Worm (Caenorhabditis elegans) whole organism, L3 larva: ENCODE results near the gene fbxb-55.

Experiments
- R02D3.7 ChIP-seq: fragments of 150-350 bp; optimal IDR thresholded peaks from 2 replicates; lab custom pipeline; 2014; ENCODE audit warnings: missing biosample characterization, missing genetic modification characterization
- aly-2 ChIP-seq: fragments of 150-350 bp; optimal IDR thresholded peaks from 2 replicates; lab custom pipeline; 2014; ENCODE audit warnings: missing biosample characterization, missing genetic modification characterization
- ama-1 ChIP-seq: fragments of 150-350 bp; optimal IDR thresholded peaks from 2 replicates; lab custom pipeline; 2018
- ceh-16 ChIP-seq: sonication (generic microtip); optimal IDR thresholded peaks from 2 replicates; lab custom pipeline; 2017; ENCODE audit warnings: missing biosample characterization, missing genetic modification characterization
- ceh-28 ChIP-seq: fragments of 150-350 bp; optimal IDR thresholded peaks from 2 replicates; lab custom pipeline; 2014; ENCODE audit warnings: missing biosample characterization, missing genetic modification reagents, missing genetic modification characterization
- ceh-82 ChIP-seq: fragments of 150-350 bp; optimal IDR thresholded peaks from 2 replicates; lab custom pipeline; 2014; ENCODE audit warnings: missing biosample characterization, missing genetic modification characterization
- ceh-9 ChIP-seq: sonication (generic microtip); optimal IDR thresholded peaks from 2 replicates; lab custom pipeline; 2018; ENCODE audit warnings: missing biosample characterization, missing genetic modification characterization
- daf-12 ChIP-seq: fragments of 150-350 bp; optimal IDR thresholded peaks from 2 replicates; lab custom pipeline; 2014; ENCODE audit warnings: missing biosample characterization, missing genetic modification reagents, missing genetic modification characterization
- egl-5 ChIP-seq: fragments of 150-350 bp; optimal IDR thresholded peaks from 2 replicates; lab custom pipeline; 2017; ENCODE audit warnings: missing biosample characterization, missing genetic modification reagents, missing genetic modification characterization, inconsistent platforms
- elt-1 ChIP-seq: fragments of 150-350 bp; optimal IDR thresholded peaks from 2 replicates; lab custom pipeline; 2014; ENCODE audit warnings: missing biosample characterization, missing genetic modification characterization
- elt-2 ChIP-seq: sonication (generic microtip); optimal IDR thresholded peaks from 2 replicates; lab custom pipeline; 2016; ENCODE audit warnings: missing genetic modification reagents, mild to moderate bottlenecking, missing genetic modification characterization, missing compliant biosample characterization
- eor-1 ChIP-seq, 2 experiments: fragments of 150-350 bp; optimal IDR thresholded peaks; 2 replicates each; lab custom pipeline; 2014 to 2018; ENCODE audit warnings: missing biosample characterization in 2 of 2, missing genetic modification characterization in 2 of 2
- fkh-10 ChIP-seq: sonication (generic microtip); optimal IDR thresholded peaks from 2 replicates; lab custom pipeline; 2017; ENCODE audit warnings: missing biosample characterization, missing genetic modification reagents, missing genetic modification characterization
- fkh-2 ChIP-seq: fragments of 150-350 bp; optimal IDR thresholded peaks from 2 replicates; lab custom pipeline; 2014; ENCODE audit warnings: missing biosample characterization, missing genetic modification reagents, missing genetic modification characterization
- fos-1 ChIP-seq: fragments of 150-350 bp; optimal IDR thresholded peaks from 2 replicates; lab custom pipeline; 2014; ENCODE audit warnings: missing biosample characterization, missing genetic modification characterization
- hmg-11 ChIP-seq: sonication (generic microtip); optimal IDR thresholded peaks from 2 replicates; lab custom pipeline; 2016; ENCODE audit warnings: missing genetic modification characterization, missing compliant biosample characterization
- jun-1 ChIP-seq: fragments of 150-350 bp; optimal IDR thresholded peaks from 2 replicates; lab custom pipeline; 2014; ENCODE audit warnings: missing biosample characterization, missing genetic modification reagents, missing genetic modification characterization
- lin-15B ChIP-seq: fragments of 150-350 bp; optimal IDR thresholded peaks from 2 replicates; lab custom pipeline; 2014; ENCODE audit warnings: missing biosample characterization, missing genetic modification characterization
- lin-39 ChIP-seq: fragments of 150-350 bp; optimal IDR thresholded peaks from 2 replicates; lab custom pipeline; 2018; ENCODE audit warnings: missing biosample characterization, missing genetic modification reagents, missing genetic modification characterization
- mdl-1 ChIP-seq: fragments of 150-350 bp; optimal IDR thresholded peaks from 2 replicates; lab custom pipeline; 2014; ENCODE audit warnings: missing biosample characterization, missing genetic modification characterization
- mml-1 ChIP-seq: fragments of 150-350 bp; sonication (generic microtip); optimal IDR thresholded peaks from 3 replicates; lab custom pipeline; 2014; ENCODE audit warnings: missing biosample characterization, missing genetic modification characterization
- nfya-1 ChIP-seq: sonication (generic microtip); optimal IDR thresholded peaks from 2 replicates; lab custom pipeline; 2017; ENCODE audit warnings: missing genetic modification characterization, mild to moderate bottlenecking, missing compliant biosample characterization, antibody characterized with exemption, moderate library complexity; ENCODE audit not compliant: insufficient read depth
- nhr-11 ChIP-seq: fragments of 150-350 bp; optimal IDR thresholded peaks from 2 replicates; lab custom pipeline; 2014; ENCODE audit warnings: missing biosample characterization, missing genetic modification characterization
- nhr-12 ChIP-seq: fragments of 150-350 bp; optimal IDR thresholded peaks from 2 replicates; lab custom pipeline; 2014; ENCODE audit warnings: missing biosample characterization, missing genetic modification characterization
- nhr-23 ChIP-seq: fragments of 150-350 bp; optimal IDR thresholded peaks from 2 replicates; lab custom pipeline; 2014; ENCODE audit warnings: missing biosample characterization, missing genetic modification reagents, missing genetic modification characterization
- nhr-237 ChIP-seq: fragments of 150-350 bp; optimal IDR thresholded peaks from 2 replicates; lab custom pipeline; 2014; ENCODE audit warnings: missing biosample characterization, missing genetic modification characterization
- nhr-25 ChIP-seq: sonication (generic microtip); optimal IDR thresholded peaks from 2 replicates; lab custom pipeline; 2017; ENCODE audit warnings: missing biosample characterization, missing genetic modification characterization
- nhr-28 ChIP-seq: fragments of 150-350 bp; optimal IDR thresholded peaks from 2 replicates; lab custom pipeline; 2014; ENCODE audit warnings: missing biosample characterization, missing genetic modification characterization
- nhr-43 ChIP-seq: sonication (generic microtip); optimal IDR thresholded peaks from 2 replicates; lab custom pipeline; 2016; ENCODE audit warnings: mild to moderate bottlenecking, missing genetic modification characterization, missing compliant biosample characterization; ENCODE audit not compliant: poor library complexity, severe bottlenecking
- nhr-67 ChIP-seq: fragments of 150-350 bp; optimal IDR thresholded peaks from 2 replicates; lab custom pipeline; 2014; ENCODE audit warnings: missing biosample characterization, missing genetic modification characterization
- nhr-76 ChIP-seq: fragments of 150-350 bp; sonication (generic microtip); optimal IDR thresholded peaks from 5 replicates; lab custom pipeline; 2014; ENCODE audit warnings: missing biosample characterization, missing genetic modification characterization
- nhr-77 ChIP-seq: fragments of 150-350 bp; optimal IDR thresholded peaks from 2 replicates; lab custom pipeline; 2014; ENCODE audit warnings: missing biosample characterization, missing genetic modification characterization
- pha-4 ChIP-seq: fragments of 150-350 bp; optimal IDR thresholded peaks from 2 replicates; lab custom pipeline; 2014; ENCODE audit warnings: missing biosample characterization, missing genetic modification reagents, missing genetic modification characterization
- pqm-1 ChIP-seq: fragments of 150-350 bp; optimal IDR thresholded peaks from 2 replicates; lab custom pipeline; 2017; ENCODE audit warnings: missing biosample characterization, missing genetic modification characterization, inconsistent platforms
- snpc-4 ChIP-seq: fragments of 150-350 bp; optimal IDR thresholded peaks from 2 replicates; lab custom pipeline; 2014; ENCODE audit warnings: missing biosample characterization, missing genetic modification characterization
- tbx-2 ChIP-seq: sonication (generic microtip); optimal IDR thresholded peaks from 2 replicates; lab custom pipeline; 2016; ENCODE audit warnings: mild to moderate bottlenecking, missing genetic modification characterization, missing compliant biosample characterization
- unc-39 ChIP-seq: sonication (generic microtip); optimal IDR thresholded peaks from 4 replicates; lab custom pipeline; 2017; ENCODE audit warnings: missing biosample characterization, missing genetic modification characterization
- unc-62 ChIP-seq: fragments of 150-350 bp; sonication (generic microtip); optimal IDR thresholded peaks from 4 replicates; lab custom pipeline; 2014; ENCODE audit warnings: missing biosample characterization, missing genetic modification reagents, missing genetic modification characterization
- zag-1 ChIP-seq: fragments of 150-350 bp; optimal IDR thresholded peaks from 2 replicates; lab custom pipeline; 2014; ENCODE audit warnings: missing biosample characterization, missing genetic modification characterization
- ztf-11 ChIP-seq: fragments of 150-350 bp; optimal IDR thresholded peaks from 2 replicates; lab custom pipeline; 2014; ENCODE audit warnings: missing biosample characterization, missing genetic modification characterization
- ztf-4 ChIP-seq: fragments of 150-350 bp; optimal IDR thresholded peaks from 2 replicates; lab custom pipeline; 2014; ENCODE audit warnings: missing biosample characterization, missing genetic modification characterization

fbxb-55 gene

ce11 chrIV:4039984-4040383 lies 28.6 kb upstream of the fbxb-55 start, which contains the start of gene F35F11.2:
Gene F35F11.2 (plus strand): TSS chrIV:4040284.
- TF ChIP-seq egl-5 (tag; lab: Kevin White, UChicago) = no peak
- no peak for TF ChIP-seq eor-1 (tag; optimal IDR thresholded peaks at IDR 0.05; lab: Kevin White, UChicago)
- TF ChIP-seq unc-62 (GFP tag; lab: Kevin White, UChicago) = no peak
- no peak for TF ChIP-seq mml-1
- no peak for TF ChIP-seq ztf-11 (tag; lab: Kevin White, UChicago)
- no peak for TF ChIP-seq ztf-4 (tag; lab: Kevin White, UChicago)
- no peak for TF ChIP-seq ceh-9 (tag; lab: Kevin White, UChicago)
- no peak for TF ChIP-seq nhr-28
- no peak for TF ChIP-seq R02D3.7 (tag; lab: Kevin White, UChicago)
- no peak for TF ChIP-seq tbx-2 (tag; lab: Kevin White, UChicago)
- no peak for TF ChIP-seq aly-2 (tag; lab: Kevin White, UChicago)
- no peak for TF ChIP-seq fkh-2 (tag; lab: Kevin White, UChicago)
- no peak for TF ChIP-seq nhr-11 (tag; lab: Kevin White, UChicago)
- TF ChIP-seq, all 47 proteins: peak for 0

- TF ChIP-seq elt-2 (tag; lab: Kevin White, UChicago) (no peak), lin-39 (tag; lab: Kevin White, UChicago) (no peak), ceh-16 (no peak), pqm-1 (no peak), eor-1 (tag; optimal IDR thresholded peaks at IDR 0.05; lab: Kevin White, UChicago) (no peak), snpc-4 (tag; lab: Kevin White, UChicago) (no peak), elt-1 (no peak), lin-15B (no peak), nfya-1 (no peak), zag-1 (tag; lab: Kevin White, UChicago) (no peak), mml-1 (no peak), nhr-67 (tag; lab: Kevin White, UChicago) (no peak), ama-1 (lab: Kevin White, UChicago) (no peak), mdl-1 (tag; lab: Kevin White, UChicago) (no peak), ceh-82 (tag; lab: Kevin White, UChicago) (no peak)
These were observed 27.6 kb upstream of the fbxb-55 start for ce11 chrIV:4041006-4041405.

- TF ChIP-seq nhr-23 = peak; percentile 10
- TF ChIP-seq lin-39 (tag; lab: Kevin White, UChicago) = no peak
- no peak for TF ChIP-seq fos-1 (tag; lab: Kevin White, UChicago)
- peak; percentile 35 for TF ChIP-seq snpc-4 (tag; lab: Kevin White, UChicago)
- TF ChIP-seq lin-15B = peak; percentile 19
- peak; percentile 35 for TF ChIP-seq nfya-1
- peak; percentile 39 for TF ChIP-seq pha-4 (tag; lab: Kevin White, UChicago)
- TF ChIP-seq fkh-10 = no peak
These were observed 26.3 kb upstream of the fbxb-55 start, which contains the start of gene cdc-73 for ce11 chrIV:4042274-4042673. Gene cdc-73 (plus strand): TSS chrIV:4042575.

ce11 chrIV:4047628-4048027 lies 21.0 kb upstream of the fbxb-55 start:
- TF ChIP-seq ceh-16 (no peak), unc-39 (tag; lab: Kevin White, UChicago) (no peak), lin-39 (tag; lab: Kevin White, UChicago) (no peak), ceh-82 (tag; lab: Kevin White, UChicago) (no peak), nhr-237 (tag; lab: Kevin White, UChicago) (no peak), ztf-11 (tag; lab: Kevin White, UChicago) (no peak), nhr-76 (tag; lab: Kevin White, UChicago) (no peak), ceh-9 (tag; lab: Kevin White, UChicago) (no peak), ceh-28 (no peak), nhr-67 (tag; lab: Kevin White, UChicago) (no peak), lin-15B (no peak)

- no peak for TF ChIP-seq eor-1 (tag; optimal IDR thresholded peaks at IDR 0.05; lab: Kevin White, UChicago)
- TF ChIP-seq mml-1 = no peak
- TF ChIP-seq pha-4 (tag; lab: Kevin White, UChicago) = peak; percentile 93
- TF ChIP-seq tbx-2 (tag; lab: Kevin White, UChicago) = peak; percentile 94
- TF ChIP-seq ceh-9 (tag; lab: Kevin White, UChicago) = no peak
- peak; percentile 92 for TF ChIP-seq nhr-43 (tag; lab: Kevin White, UChicago)
- TF ChIP-seq nhr-25 (tag; lab: Kevin White, UChicago) = peak; percentile 94
- peak; percentile 85 for TF ChIP-seq jun-1
- TF ChIP-seq snpc-4 (tag; lab: Kevin White, UChicago) = peak; percentile 87
- peak; percentile 51 for TF ChIP-seq nhr-77 (tag; lab: Kevin White, UChicago)
- no peak for TF ChIP-seq daf-12 (tag; lab: Kevin White, UChicago)
- TF ChIP-seq hmg-11 (tag; lab: Kevin White, UChicago) = peak; percentile 70
- TF ChIP-seq unc-39 (tag; lab: Kevin White, UChicago) = no peak
- peak; percentile 74 for TF ChIP-seq R02D3.7 (tag; lab: Kevin White, UChicago)
- no peak for TF ChIP-seq ztf-11 (tag; lab: Kevin White, UChicago)
- TF ChIP-seq egl-5 (tag; lab: Kevin White, UChicago) = peak; percentile 61
- peak; percentile 95 for TF ChIP-seq lin-15B
- peak; percentile 28 for TF ChIP-seq nhr-11 (tag; lab: Kevin White, UChicago)
- TF ChIP-seq ceh-16 = no peak
- peak; percentile 80 for TF ChIP-seq fkh-10
- TF ChIP-seq ama-1 (lab: Kevin White, UChicago) = peak; percentile 60
- TF ChIP-seq ceh-28 = peak; percentile 82
- TF ChIP-seq zag-1 (tag; lab: Kevin White, UChicago) = no peak
- TF ChIP-seq nhr-237 (tag; lab: Kevin White, UChicago) = no peak
- TF ChIP-seq elt-2 (tag; lab: Kevin White, UChicago) = peak; percentile 69
- peak; percentile 26 for TF ChIP-seq elt-1
- peak; percentile 93 for TF ChIP-seq nhr-23
- TF ChIP-seq nhr-12 = no peak
These were observed 19.1 kb upstream of the fbxb-55 start, which contains the start of gene pcn-1 for ce11 chrIV:4049398-4049998. Gene pcn-1 (minus strand): TSS chrIV:4049448.
